Worm (Caenorhabditis elegans) whole organism, L3 larva: ENCODE measurements around the gene M01B2.8.
"Not testable (repeated sequence)": the region's sequence is repeated elsewhere in the genome, so short reads cannot be mapped to it uniquely, and the experiment has no call there.

ENCODE experiments used
- ZK546.5 ChIP-seq: sonication (generic microtip); optimal IDR thresholded peaks from 2 replicates; lab custom pipeline; 2017; ENCODE audit warnings: missing biosample characterization, missing genetic modification characterization
- aly-2 ChIP-seq: fragments of 150-350 bp; optimal IDR thresholded peaks from 2 replicates; lab custom pipeline; 2014; ENCODE audit warnings: missing biosample characterization, missing genetic modification characterization
- ama-1 ChIP-seq: fragments of 150-350 bp; optimal IDR thresholded peaks from 2 replicates; lab custom pipeline; 2018
- ceh-28 ChIP-seq: fragments of 150-350 bp; optimal IDR thresholded peaks from 2 replicates; lab custom pipeline; 2014; ENCODE audit warnings: missing biosample characterization, missing genetic modification reagents, missing genetic modification characterization
- ceh-82 ChIP-seq: fragments of 150-350 bp; optimal IDR thresholded peaks from 2 replicates; lab custom pipeline; 2014; ENCODE audit warnings: missing biosample characterization, missing genetic modification characterization
- elt-1 ChIP-seq: fragments of 150-350 bp; optimal IDR thresholded peaks from 2 replicates; lab custom pipeline; 2014; ENCODE audit warnings: missing biosample characterization, missing genetic modification characterization
- elt-2 ChIP-seq: sonication (generic microtip); optimal IDR thresholded peaks from 2 replicates; lab custom pipeline; 2016; ENCODE audit warnings: missing genetic modification reagents, mild to moderate bottlenecking, missing genetic modification characterization, missing compliant biosample characterization
- elt-3 ChIP-seq, 3 experiments: fragments of 150-350 bp in 1 of 3; sonication (generic microtip) in 2 of 3; optimal IDR thresholded peaks; 2 replicates in 2 of 3; 4 replicates in 1 of 3; lab custom pipeline; 2014 to 2017; ENCODE audit warnings: missing biosample characterization in 3 of 3, missing genetic modification characterization in 3 of 3
- eor-1 ChIP-seq, 2 experiments: fragments of 150-350 bp; optimal IDR thresholded peaks; 2 replicates each; lab custom pipeline; 2014 to 2018; ENCODE audit warnings: missing biosample characterization in 2 of 2, missing genetic modification characterization in 2 of 2
- fkh-10 ChIP-seq: sonication (generic microtip); optimal IDR thresholded peaks from 2 replicates; lab custom pipeline; 2017; ENCODE audit warnings: missing biosample characterization, missing genetic modification reagents, missing genetic modification characterization
- fkh-2 ChIP-seq: fragments of 150-350 bp; optimal IDR thresholded peaks from 2 replicates; lab custom pipeline; 2014; ENCODE audit warnings: missing biosample characterization, missing genetic modification reagents, missing genetic modification characterization
- fos-1 ChIP-seq: fragments of 150-350 bp; optimal IDR thresholded peaks from 2 replicates; lab custom pipeline; 2014; ENCODE audit warnings: missing biosample characterization, missing genetic modification characterization
- hmg-11 ChIP-seq: sonication (generic microtip); optimal IDR thresholded peaks from 2 replicates; lab custom pipeline; 2016; ENCODE audit warnings: missing genetic modification characterization, missing compliant biosample characterization
- lin-15B ChIP-seq: fragments of 150-350 bp; optimal IDR thresholded peaks from 2 replicates; lab custom pipeline; 2014; ENCODE audit warnings: missing biosample characterization, missing genetic modification characterization
- lin-39 ChIP-seq: fragments of 150-350 bp; optimal IDR thresholded peaks from 2 replicates; lab custom pipeline; 2018; ENCODE audit warnings: missing biosample characterization, missing genetic modification reagents, missing genetic modification characterization
- lsy-12 ChIP-seq: sonication (generic microtip); optimal IDR thresholded peaks from 2 replicates; lab custom pipeline; 2016; ENCODE audit warnings: mild to moderate bottlenecking, missing genetic modification characterization, missing compliant biosample characterization
- mml-1 ChIP-seq: fragments of 150-350 bp; sonication (generic microtip); optimal IDR thresholded peaks from 3 replicates; lab custom pipeline; 2014; ENCODE audit warnings: missing biosample characterization, missing genetic modification characterization
- nfya-1 ChIP-seq: sonication (generic microtip); optimal IDR thresholded peaks from 2 replicates; lab custom pipeline; 2017; ENCODE audit warnings: missing genetic modification characterization, mild to moderate bottlenecking, missing compliant biosample characterization, antibody characterized with exemption, moderate library complexity; ENCODE audit not compliant: insufficient read depth
- nhr-12 ChIP-seq: fragments of 150-350 bp; optimal IDR thresholded peaks from 2 replicates; lab custom pipeline; 2014; ENCODE audit warnings: missing biosample characterization, missing genetic modification characterization
- nhr-23 ChIP-seq: fragments of 150-350 bp; optimal IDR thresholded peaks from 2 replicates; lab custom pipeline; 2014; ENCODE audit warnings: missing biosample characterization, missing genetic modification reagents, missing genetic modification characterization
- nhr-237 ChIP-seq: fragments of 150-350 bp; optimal IDR thresholded peaks from 2 replicates; lab custom pipeline; 2014; ENCODE audit warnings: missing biosample characterization, missing genetic modification characterization
- nhr-43 ChIP-seq: sonication (generic microtip); optimal IDR thresholded peaks from 2 replicates; lab custom pipeline; 2016; ENCODE audit warnings: mild to moderate bottlenecking, missing genetic modification characterization, missing compliant biosample characterization; ENCODE audit not compliant: poor library complexity, severe bottlenecking
- nhr-67 ChIP-seq: fragments of 150-350 bp; optimal IDR thresholded peaks from 2 replicates; lab custom pipeline; 2014; ENCODE audit warnings: missing biosample characterization, missing genetic modification characterization
- nhr-76 ChIP-seq: fragments of 150-350 bp; sonication (generic microtip); optimal IDR thresholded peaks from 5 replicates; lab custom pipeline; 2014; ENCODE audit warnings: missing biosample characterization, missing genetic modification characterization
- nhr-77 ChIP-seq: fragments of 150-350 bp; optimal IDR thresholded peaks from 2 replicates; lab custom pipeline; 2014; ENCODE audit warnings: missing biosample characterization, missing genetic modification characterization
- pqm-1 ChIP-seq: fragments of 150-350 bp; optimal IDR thresholded peaks from 2 replicates; lab custom pipeline; 2017; ENCODE audit warnings: missing biosample characterization, missing genetic modification characterization, inconsistent platforms
- sea-2 ChIP-seq: fragments of 150-350 bp; sonication (generic microtip); optimal IDR thresholded peaks from 4 replicates; lab custom pipeline; 2014; ENCODE audit warnings: missing biosample characterization, missing genetic modification reagents, missing genetic modification characterization
- skn-1 ChIP-seq: fragments of 150-350 bp; optimal IDR thresholded peaks from 2 replicates; lab custom pipeline; 2014; ENCODE audit warnings: missing biosample characterization, missing genetic modification characterization
- snpc-4 ChIP-seq: fragments of 150-350 bp; optimal IDR thresholded peaks from 2 replicates; lab custom pipeline; 2014; ENCODE audit warnings: missing biosample characterization, missing genetic modification characterization
- tbx-2 ChIP-seq: sonication (generic microtip); optimal IDR thresholded peaks from 2 replicates; lab custom pipeline; 2016; ENCODE audit warnings: mild to moderate bottlenecking, missing genetic modification characterization, missing compliant biosample characterization
- unc-62 ChIP-seq: fragments of 150-350 bp; sonication (generic microtip); optimal IDR thresholded peaks from 4 replicates; lab custom pipeline; 2014; ENCODE audit warnings: missing biosample characterization, missing genetic modification reagents, missing genetic modification characterization
- zag-1 ChIP-seq: fragments of 150-350 bp; optimal IDR thresholded peaks from 2 replicates; lab custom pipeline; 2014; ENCODE audit warnings: missing biosample characterization, missing genetic modification characterization

The M01B2.8 gene

DNA sequence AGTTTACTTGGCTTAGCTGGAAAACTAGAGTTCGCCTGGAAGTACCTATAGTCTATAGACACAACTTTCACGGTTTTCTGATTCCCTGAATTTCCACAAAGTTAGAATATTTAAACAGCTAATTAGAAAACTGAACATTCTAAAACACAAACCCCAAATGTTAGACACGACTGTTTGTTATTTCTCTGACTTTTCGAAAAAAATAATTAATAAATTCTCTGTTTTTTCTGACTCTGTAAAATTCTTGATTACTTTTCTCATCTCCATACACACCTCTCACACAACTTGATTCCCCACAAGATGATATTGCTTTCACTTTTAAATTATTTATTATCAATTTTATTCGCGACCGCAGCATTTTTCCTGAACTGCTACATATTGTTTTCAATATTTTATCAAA, 6.5 kb upstream of the M01B2.8 start, which contains the start of gene srbc-75:
srbc-75 (plus strand) TSS at position 301 of the 400 bp plus-strand sequence.
- TF ChIP-seq fos-1 (tag; lab: Kevin White, UChicago) (no peak), ceh-28 (no peak), zag-1 (tag; lab: Kevin White, UChicago) (no peak), ceh-82 (tag; lab: Kevin White, UChicago) (no peak), lsy-12 (no peak), nhr-23 (tag; lab: Kevin White, UChicago) (no peak), elt-2 (no peak), eor-1 (tag; optimal IDR thresholded peaks at IDR 0.05; lab: Kevin White, UChicago) (no peak), mml-1 (no peak), tbx-2 (no peak), elt-3 (tag; optimal IDR thresholded peaks at IDR 0.05; lab: Kevin White, UChicago) (no peak), nhr-237 (tag; lab: Kevin White, UChicago) (no peak), elt-1 (tag; lab: Kevin White, UChicago) (no peak), fkh-2 (tag; lab: Kevin White, UChicago) (no peak), ama-1 (no peak), nhr-77 (tag; lab: Kevin White, UChicago) (no peak), nhr-43 (tag; lab: Kevin White, UChicago) (no peak), fkh-10 (no peak), hmg-11 (tag; lab: Kevin White, UChicago) (no peak)

DNA sequence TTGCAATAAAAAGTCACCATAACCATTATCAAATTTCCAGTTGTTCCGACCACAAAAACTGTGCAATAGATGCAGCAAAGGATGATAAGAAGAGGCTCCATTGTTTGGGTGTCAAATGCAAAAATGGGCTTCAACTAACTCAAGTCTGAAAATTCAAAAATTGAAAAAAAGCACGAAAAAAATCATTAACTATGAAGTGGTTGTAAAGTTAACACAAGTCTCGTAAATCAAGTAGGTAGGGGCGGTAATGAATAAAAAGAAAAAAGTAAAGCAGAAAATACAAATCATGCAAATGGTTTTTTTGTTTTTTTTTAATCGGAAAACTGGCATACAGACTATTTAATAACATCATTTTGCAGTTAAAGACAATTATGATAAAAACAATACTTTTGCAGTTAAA, 3.3 kb upstream of the M01B2.8 start, which contains the start of gene srsx-39:
srsx-39 (minus strand) TSS at position 101 of the 400 bp plus-strand sequence.
- TF ChIP-seq nhr-67 (tag; lab: Kevin White, UChicago); nhr-23 (tag; lab: Kevin White, UChicago); ZK546.5: not testable (repeated sequence)

DNA sequence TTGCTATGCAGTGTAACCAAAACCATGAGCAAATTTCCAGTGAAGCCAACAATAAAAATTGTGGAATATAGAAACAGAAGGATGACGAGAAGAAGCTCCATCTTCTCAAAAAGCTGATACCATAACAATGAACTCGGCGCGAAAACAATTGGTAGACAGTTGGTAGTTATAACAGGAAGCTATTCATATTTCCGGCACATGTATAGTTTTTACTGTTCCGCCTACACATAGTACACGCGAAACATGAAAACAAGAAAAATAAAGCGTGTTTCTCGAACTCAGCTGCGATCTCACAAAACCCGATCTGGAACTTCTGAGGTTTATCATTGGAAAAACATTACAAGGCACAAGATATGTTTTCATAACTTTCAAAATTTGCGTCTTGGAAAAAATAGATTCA, 955 bp upstream of the M01B2.8 start, which contains the start of gene srsx-37:
srsx-37 (minus strand) TSS at position 101 of the 400 bp plus-strand sequence.
- TF ChIP-seq nhr-77 (tag; lab: Kevin White, UChicago) (no peak), hmg-11 (tag; lab: Kevin White, UChicago) (no peak), nhr-12 (no peak), nhr-76 (no peak), lin-15B (tag; lab: Kevin White, UChicago) (no peak), lin-39 (tag; lab: Kevin White, UChicago) (no peak), aly-2 (no peak), fkh-2 (tag; lab: Kevin White, UChicago) (no peak), nfya-1 (tag; lab: Kevin White, UChicago) (no peak), elt-3 (tag; optimal IDR thresholded peaks at IDR 0.05; lab: Kevin White, UChicago) (no peak)
- TF ChIP-seq, all 47 proteins: peak for 0

DNA sequence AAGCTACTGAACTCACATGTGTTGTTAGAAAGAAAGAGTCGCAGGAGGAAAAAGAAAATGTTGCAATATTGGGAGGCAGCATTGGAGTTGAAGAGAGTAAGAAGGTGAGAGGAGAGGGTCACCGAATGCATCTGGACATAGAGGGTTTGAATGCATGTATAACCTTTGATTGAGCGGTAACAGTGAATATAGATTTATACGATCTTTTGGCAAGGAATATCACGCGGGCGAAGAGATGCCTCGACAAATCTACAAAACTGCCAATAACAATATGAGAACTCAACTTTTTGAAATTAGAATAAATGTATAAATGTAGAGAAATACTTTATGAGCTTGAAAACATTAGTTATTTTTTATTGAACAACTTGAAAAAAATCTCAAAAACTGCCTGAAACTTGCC, 2.3 kb downstream of the M01B2.8 start, which contains the start of gene M01B2.10:
M01B2.10 (minus strand) TSS at position 101 of the 400 bp plus-strand sequence.
- not testable (repeated sequence) for TF ChIP-seq sea-2 (GFP tag; lab: Kevin White, UChicago); ama-1; unc-62 (GFP tag; lab: Kevin White, UChicago)
- TF ChIP-seq, all 47 proteins: peak for 0; not testable (repeated sequence) for 47

DNA sequence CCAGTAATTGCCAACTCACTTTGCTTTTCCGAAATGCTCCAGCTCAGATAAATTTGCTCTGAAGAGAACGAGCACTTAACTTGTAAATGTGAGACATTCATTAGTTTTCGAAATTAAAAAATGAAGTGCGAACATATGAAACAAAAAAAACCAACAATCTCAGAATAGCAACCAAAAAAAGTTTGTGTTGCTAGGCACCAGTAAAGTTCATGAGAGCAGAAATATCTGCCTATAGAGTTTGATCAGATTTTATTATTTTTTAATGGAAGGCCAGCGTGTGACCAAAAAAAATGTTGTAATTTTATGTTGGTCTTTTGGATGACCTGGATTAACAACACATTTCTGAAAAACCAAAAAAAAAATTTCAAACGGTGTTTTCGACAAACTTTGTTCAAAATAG, 4.1 kb downstream of the M01B2.8 start, which contains the start of gene M01B2.12:
M01B2.12 (minus strand) TSS at position 101 of the 400 bp plus-strand sequence.
- no peak for TF ChIP-seq elt-3 (tag; optimal IDR thresholded peaks at IDR 0.05; lab: Kevin White, UChicago)
- no peak for TF ChIP-seq eor-1 (tag; optimal IDR thresholded peaks at IDR 0.05; lab: Kevin White, UChicago)
- no peak for TF ChIP-seq aly-2
- TF ChIP-seq snpc-4: no peak
- TF ChIP-seq skn-1 (tag; lab: Kevin White, UChicago): no peak
- TF ChIP-seq elt-1 (tag; lab: Kevin White, UChicago): no peak
- TF ChIP-seq, all 47 proteins: peak for 0

DNA sequence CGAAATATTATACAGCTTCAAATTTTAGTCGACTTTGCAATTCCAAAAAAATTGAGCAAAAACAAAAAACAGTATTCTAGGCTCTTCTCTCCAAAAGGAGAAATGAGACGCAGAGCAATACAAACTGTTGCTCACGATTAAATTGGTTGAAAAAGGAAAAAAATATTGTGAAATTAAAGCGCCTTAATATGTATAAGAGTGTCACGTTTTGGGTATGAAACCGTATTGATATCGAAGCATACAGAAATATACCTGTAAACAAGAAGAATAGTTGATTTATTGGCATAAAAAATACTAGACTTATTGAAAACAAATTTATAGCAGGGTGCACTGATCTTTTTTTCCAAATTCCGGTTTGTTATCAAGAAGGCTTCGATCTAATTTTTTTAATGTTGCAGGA, 5.8 kb downstream of the M01B2.8 start, which contains the start of gene M01B2.13:
M01B2.13 (minus strand) TSS at position 101 of the 400 bp plus-strand sequence.
- TF ChIP-seq hmg-11 (tag; lab: Kevin White, UChicago): no peak
- TF ChIP-seq elt-3 (tag; optimal IDR thresholded peaks at IDR 0.05; lab: Kevin White, UChicago): no peak
- no peak for TF ChIP-seq pqm-1 (tag; lab: Kevin White, UChicago)
- TF ChIP-seq mml-1: no peak
- TF ChIP-seq lin-39 (tag; lab: Kevin White, UChicago): no peak
- TF ChIP-seq elt-2: no peak
- TF ChIP-seq zag-1 (tag; lab: Kevin White, UChicago): no peak
- no peak for TF ChIP-seq elt-1 (tag; lab: Kevin White, UChicago)
- TF ChIP-seq nhr-77 (tag; lab: Kevin White, UChicago): no peak
- no peak for TF ChIP-seq lin-15B (tag; lab: Kevin White, UChicago)
